Worm (Caenorhabditis elegans): ENCODE data around the gene srd-63.

srd-63 gene

DNA sequence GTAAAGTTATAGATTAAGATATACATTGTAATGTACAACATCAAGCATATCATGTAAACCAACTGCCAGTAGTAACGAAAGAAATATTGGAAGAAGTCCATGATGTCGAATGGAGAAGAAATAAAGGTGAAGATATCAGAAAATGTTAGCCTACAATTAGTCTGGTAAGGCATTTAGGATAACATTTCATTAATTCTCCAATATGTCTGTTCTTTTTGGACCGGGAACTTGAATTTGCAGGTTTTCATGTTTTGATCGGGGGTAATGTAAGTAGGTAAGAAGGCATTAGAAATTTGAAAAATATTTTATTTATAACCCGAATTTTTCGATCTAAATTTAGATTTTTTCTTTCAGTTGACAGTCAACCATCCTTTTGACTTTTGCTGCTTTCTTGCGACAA lies at the start of gene srd-63:
srd-63 (minus strand) TSS at position 101 of the 400 bp plus-strand sequence.
- TF ChIP-seq hlh-15 (tag; optimal IDR thresholded peaks at IDR 0.05) (no peak), ceh-31 (tag; optimal IDR thresholded peaks at IDR 0.05) (no peak), ceh-48 (tag; optimal IDR thresholded peaks at IDR 0.05) (no peak), ama-1 (optimal IDR thresholded peaks at IDR 0.05) (no peak), K09A11.1 (tag; optimal IDR thresholded peaks at IDR 0.05; ENCODE audit: insufficient read depth) (no peak), pqm-1 (tag; optimal IDR thresholded peaks at IDR 0.05) (no peak), ceh-2 (tag; optimal IDR thresholded peaks at IDR 0.05) (no peak), che-1 (tag; optimal IDR thresholded peaks at IDR 0.05) (no peak), pax-1 (tag; optimal IDR thresholded peaks at IDR 0.05) (no peak), ceh-34 (tag; optimal IDR thresholded peaks at IDR 0.05) (no peak), npax-4 (tag; optimal IDR thresholded peaks at IDR 0.05) (no peak), pha-4 (tag; optimal IDR thresholded peaks at IDR 0.05) (no peak), ceh-22 (tag; optimal IDR thresholded peaks at IDR 0.05) (no peak), dve-1 (tag; optimal IDR thresholded peaks at IDR 0.05) (no peak)

- TF ChIP-seq sox-4 (tag; optimal IDR thresholded peaks at IDR 0.05) (no peak), ceh-18 (tag; optimal IDR thresholded peaks at IDR 0.05) (no peak), sox-2 (GFP tag; IDR thresholded peaks at IDR 0.05) (no peak), ceh-30 (tag; optimal IDR thresholded peaks at IDR 0.05) (no peak), lim-6 (tag; optimal IDR thresholded peaks at IDR 0.05) (no peak), fkh-10 (GFP tag; optimal IDR thresholded peaks at IDR 0.05) (no peak), nhr-11 (tag; optimal IDR thresholded peaks at IDR 0.05) (no peak), ceh-2 (tag; optimal IDR thresholded peaks at IDR 0.05) (no peak), ceh-48 (tag; optimal IDR thresholded peaks at IDR 0.05) (no peak), dmd-4 (tag; optimal IDR thresholded peaks at IDR 0.05; ENCODE audit: borderline replicate concordance) (no peak), tbx-2 (tag; optimal IDR thresholded peaks at IDR 0.05) (no peak), ceh-22 (tag; optimal IDR thresholded peaks at IDR 0.05) (no peak), dve-1 (tag; optimal IDR thresholded peaks at IDR 0.05) (no peak), unc-42 (tag; optimal IDR thresholded peaks at IDR 0.05) (no peak), nhr-232 (tag; optimal IDR thresholded peaks at IDR 0.05) (no peak), hlh-8 (tag; optimal IDR thresholded peaks at IDR 0.05) (no peak), hlh-15 (tag; optimal IDR thresholded peaks at IDR 0.05) (no peak), pag-3 (tag; optimal IDR thresholded peaks at IDR 0.05; ENCODE audit: borderline replicate concordance) (no peak)
Observed at ce11 chrV:16437546-16437945, 43.9 kb upstream of the srd-63 start, which contains the start of gene F26D2.15. TSS of gene F26D2.15 (plus strand) at chrV:16437846.

- no peak for TF ChIP-seq pat-9 (tag; optimal IDR thresholded peaks at IDR 0.05)
- no peak for TF ChIP-seq unc-55 (GFP tag; optimal IDR thresholded peaks at IDR 0.05)
- TF ChIP-seq fax-1 (tag; optimal IDR thresholded peaks at IDR 0.05), result no peak
- no peak for TF ChIP-seq ceh-30 (tag; optimal IDR thresholded peaks at IDR 0.05)
- TF ChIP-seq sox-2 (GFP tag; IDR thresholded peaks at IDR 0.05), result no peak
- TF ChIP-seq ahr-1 (tag; optimal IDR thresholded peaks at IDR 0.05), result no peak
- no peak for TF ChIP-seq ref-2 (tag; optimal IDR thresholded peaks at IDR 0.05)
- no peak for TF ChIP-seq pros-1 (tag; optimal IDR thresholded peaks at IDR 0.05)
- TF ChIP-seq ceh-9 (tag; optimal IDR thresholded peaks at IDR 0.05), result no peak
- no peak for TF ChIP-seq nhr-11 (tag; optimal IDR thresholded peaks at IDR 0.05)
- TF ChIP-seq dmd-4 (tag; optimal IDR thresholded peaks at IDR 0.05; ENCODE audit: borderline replicate concordance), result no peak
- no peak for TF ChIP-seq C38D4.7 (GFP tag; optimal IDR thresholded peaks at IDR 0.05)
- no peak for TF ChIP-seq K09A11.1 (tag; optimal IDR thresholded peaks at IDR 0.05; ENCODE audit: insufficient read depth)
- no peak for TF ChIP-seq F13H6.1 (tag; optimal IDR thresholded peaks at IDR 0.05)
- TF ChIP-seq ceh-31 (tag; optimal IDR thresholded peaks at IDR 0.05), result no peak
- no peak for TF ChIP-seq npax-4 (tag; optimal IDR thresholded peaks at IDR 0.05)
Observed at ce11 chrV:16435510-16435909, 41.9 kb upstream of the srd-63 start, which contains the start of the genes F26D2.13 and F26D2.14. TSS of gene F26D2.13 (minus strand) at chrV:16435610. TSS of gene F26D2.14 (plus strand) at chrV:16435855.

- TF ChIP-seq ceh-18 (tag; optimal IDR thresholded peaks at IDR 0.05) (no peak), hlh-13 (GFP tag; optimal IDR thresholded peaks at IDR 0.05) (no peak), pha-4 (tag; optimal IDR thresholded peaks at IDR 0.05) (no peak), npax-4 (tag; optimal IDR thresholded peaks at IDR 0.05) (no peak), eyg-1 (tag; optimal IDR thresholded peaks at IDR 0.05) (no peak), lim-6 (tag; optimal IDR thresholded peaks at IDR 0.05) (no peak), gmeb-2 (tag; optimal IDR thresholded peaks at IDR 0.05) (no peak), lin-11 (tag; optimal IDR thresholded peaks at IDR 0.05) (no peak), K02D7.2 (tag; optimal IDR thresholded peaks at IDR 0.05) (no peak), pax-1 (tag; optimal IDR thresholded peaks at IDR 0.05) (no peak), tbx-7 (tag; optimal IDR thresholded peaks at IDR 0.05) (no peak), ceh-24 (tag; optimal IDR thresholded peaks at IDR 0.05) (no peak), mec-3 (tag; optimal IDR thresholded peaks at IDR 0.05; ENCODE audit: borderline replicate concordance) (no peak), fkh-10 (GFP tag; optimal IDR thresholded peaks at IDR 0.05) (no peak), nhr-11 (tag; optimal IDR thresholded peaks at IDR 0.05) (no peak), ref-2 (tag; optimal IDR thresholded peaks at IDR 0.05) (no peak), ceh-6 (GFP tag; optimal IDR thresholded peaks at IDR 0.05) (no peak)
Observed at ce11 chrV:16433471-16433870, 39.8 kb upstream of the srd-63 start, which contains the start of gene clec-234. TSS of gene clec-234 (minus strand) at chrV:16433571.
